Fruit fly (Drosophila melanogaster) Kc167 (cell line): Measurements from ENCODE around the gene sky.

Experiments
- h ChIP-seq: fragments of >200 bp; optimal IDR thresholded peaks from 3 replicates; lab custom pipeline; 2018; ENCODE audit warnings: missing external identifiers
- psq ChIP-seq: fragments of >200 bp; optimal IDR thresholded peaks from 2 replicates; lab custom pipeline; 2017; ENCODE audit warnings: missing external identifiers

DNA sequence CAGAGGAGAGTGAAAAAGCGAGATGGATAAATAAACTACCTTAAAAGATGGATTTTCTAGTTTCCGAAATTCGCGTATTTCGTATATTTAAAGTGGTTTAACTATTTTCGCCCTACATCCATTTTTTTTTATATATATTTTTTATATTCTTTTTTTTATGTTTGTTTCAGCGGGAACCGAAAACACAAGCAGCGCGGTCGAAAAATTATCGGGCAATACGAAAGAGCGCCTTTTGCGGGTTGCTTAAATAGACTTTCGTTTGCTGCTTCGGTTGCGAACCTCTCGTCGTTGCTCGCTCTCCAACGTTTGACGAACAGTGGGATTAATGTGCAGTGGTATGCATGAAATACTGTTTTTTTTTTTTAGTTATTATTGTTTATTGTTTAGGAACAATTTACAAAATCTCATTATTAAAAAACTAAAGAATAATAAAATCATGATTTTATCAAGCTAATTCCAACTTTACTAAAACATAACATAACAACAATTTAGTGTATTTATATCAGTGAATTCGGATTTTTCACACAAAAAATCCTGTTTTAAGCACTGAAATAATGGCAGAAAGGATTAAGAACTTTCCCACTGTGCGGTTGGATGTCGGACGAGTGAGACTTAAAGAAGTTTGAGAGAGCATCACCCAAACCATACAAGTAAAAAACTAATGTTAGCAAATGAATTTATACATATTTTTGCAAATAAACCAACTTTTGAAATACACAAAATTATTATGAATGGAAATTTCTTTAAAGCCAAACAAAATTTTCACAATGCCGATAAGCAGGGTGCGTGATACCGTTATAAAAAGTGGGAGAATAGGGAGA, 1.3 kb downstream of the sky start:
- TF ChIP-seq psq (lab: Kevin White, UChicago), result no peak
- TF ChIP-seq h (lab: Kevin White, UChicago), result no peak
